Worm (Caenorhabditis elegans): ENCODE results near the gene far-1.
A peak's percentile ranks its signal among the peaks of the same experiment; 100 is the strongest.

DNA sequence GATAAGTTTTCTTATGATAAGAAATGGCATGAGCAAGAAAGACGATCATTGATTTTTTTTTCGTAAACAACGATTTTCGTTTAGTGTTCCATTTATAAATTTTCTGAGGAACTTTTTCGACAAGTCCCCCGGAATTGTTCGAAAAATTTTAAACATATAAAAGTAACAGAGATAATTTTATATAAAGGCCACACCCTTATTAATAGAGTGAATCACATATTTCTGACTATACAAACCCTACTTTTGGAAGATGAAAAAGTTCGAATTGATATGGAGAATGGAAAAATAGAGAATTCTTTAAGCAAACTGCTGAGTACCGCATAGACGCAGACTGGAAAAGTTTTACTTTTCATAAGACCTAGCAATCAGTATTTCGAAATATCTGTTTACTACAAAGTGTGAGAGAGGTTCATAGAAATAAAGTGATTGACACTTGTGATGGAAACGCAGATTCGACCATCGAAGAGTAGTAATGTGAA lies 29.8 kb downstream of the far-1 start:
- TF ChIP-seq pha-4 (tag; optimal IDR thresholded peaks at IDR 0.05) (peak; percentile 93), mml-1 (tag; optimal IDR thresholded peaks at IDR 0.05) (no peak), ceh-82 (tag; optimal IDR thresholded peaks at IDR 0.05) (no peak), R02D3.7 (tag; optimal IDR thresholded peaks at IDR 0.05) (no peak), nhr-28 (tag; optimal IDR thresholded peaks at IDR 0.05) (no peak), ztf-11 (tag; optimal IDR thresholded peaks at IDR 0.05) (no peak)
